Worm (Caenorhabditis elegans) whole organism, young adult: Measurements from ENCODE around the gene rtfo-1.

Experiments
- B0019.2 ChIP-seq: fragments of 200-800 bp; sonication (Bioruptor generic); conservative IDR thresholded peaks from 2 replicates; pipeline ENCODE4 v1.3.6; 2022; ENCODE audit warnings: missing genetic modification reagents, missing genetic modification characterization, missing compliant biosample characterization
- C06A6.2 ChIP-seq: fragments of 200-800 bp; sonication (Bioruptor generic); conservative IDR thresholded peaks from 2 replicates; pipeline ENCODE4 v1.3.6; 2022; ENCODE audit warnings: missing genetic modification characterization, missing compliant biosample characterization
- F10E7.11 ChIP-seq: sonication (generic microtip); optimal IDR thresholded peaks from 2 replicates; lab custom pipeline; 2017; ENCODE audit warnings: mild to moderate bottlenecking, missing genetic modification characterization, moderate library complexity, missing compliant biosample characterization
- F52B5.7 ChIP-seq: sonication (generic microtip); optimal IDR thresholded peaks from 2 replicates; lab custom pipeline; 2016; ENCODE audit warnings: mild to moderate bottlenecking, missing genetic modification characterization, missing compliant biosample characterization
- F55B11.4 ChIP-seq: sonication (generic microtip); optimal IDR thresholded peaks from 2 replicates; lab custom pipeline; 2016; ENCODE audit warnings: missing compliant biosample characterization, missing genetic modification characterization, borderline replicate concordance; ENCODE audit not compliant: insufficient read depth
- F57A8.1 ChIP-seq: fragments of 200-800 bp; sonication (Bioruptor generic); optimal IDR thresholded peaks from 2 replicates; lab custom pipeline; 2018; ENCODE audit warnings: mild to moderate bottlenecking, missing genetic modification characterization, moderate library complexity, missing compliant biosample characterization
- K11D2.4 ChIP-seq: fragments of 200-800 bp; sonication (Bioruptor generic); IDR thresholded peaks from 2 replicates; pipeline ENCODE4 v1.3.6; 2022; ENCODE audit warnings: missing genetic modification reagents, missing genetic modification characterization, missing compliant biosample characterization
- ZK185.1 ChIP-seq: sonication (generic microtip); optimal IDR thresholded peaks from 2 replicates; lab custom pipeline; 2016; ENCODE audit warnings: mild to moderate bottlenecking, missing genetic modification characterization, missing compliant biosample characterization; ENCODE audit not compliant: poor library complexity, severe bottlenecking
- atf-7 ChIP-seq: sonication (generic microtip); optimal IDR thresholded peaks from 2 replicates; lab custom pipeline; 2017; ENCODE audit warnings: mild to moderate bottlenecking, missing genetic modification characterization, missing compliant biosample characterization
- dox-1 ChIP-seq: fragments of 200-800 bp; sonication (Bioruptor generic); IDR thresholded peaks from 2 replicates; pipeline ENCODE4 v1.3.6; 2022; ENCODE audit warnings: missing genetic modification reagents, missing genetic modification characterization, missing compliant biosample characterization
- efl-1 ChIP-seq: fragments of 150-350 bp; optimal IDR thresholded peaks from 2 replicates; lab custom pipeline; 2014; ENCODE audit warnings: missing biosample characterization, missing genetic modification reagents, missing genetic modification characterization
- egrh-3 ChIP-seq: fragments of 200-800 bp; sonication (Bioruptor generic); IDR thresholded peaks from 2 replicates; pipeline ENCODE4 v1.3.6; 2022; ENCODE audit warnings: missing genetic modification reagents, missing genetic modification characterization, missing compliant biosample characterization
- him-1 ChIP-seq: sonication (generic microtip); optimal IDR thresholded peaks from 2 replicates; lab custom pipeline; 2016; ENCODE audit warnings: missing genotype, missing genetic modification reagents, missing genetic modification characterization, missing compliant biosample characterization
- hlh-26 ChIP-seq: fragments of 200-800 bp; sonication (Bioruptor generic); conservative IDR thresholded peaks from 2 replicates; pipeline ENCODE4 v1.3.6; 2022; ENCODE audit warnings: missing genetic modification reagents, missing genetic modification characterization, missing compliant biosample characterization
- hmg-1.2 ChIP-seq: fragments of 200-800 bp; sonication (Bioruptor generic); IDR thresholded peaks from 2 replicates; pipeline ENCODE4 v1.3.6; 2022; ENCODE audit warnings: missing genetic modification reagents, missing genetic modification characterization, missing compliant biosample characterization
- hsf-1 ChIP-seq: fragments of 200-800 bp; sonication (Bioruptor generic); IDR thresholded peaks from 2 replicates; pipeline ENCODE4 v1.3.6; 2022; ENCODE audit warnings: missing genetic modification reagents, missing genetic modification characterization, missing compliant biosample characterization
- let-607 ChIP-seq, 2 experiments: fragments of 200-800 bp in 1 of 2; sonication (Bioruptor generic) in 1 of 2; sonication (generic microtip) in 1 of 2; optimal IDR thresholded peaks; 2 replicates each; lab custom pipeline; 2016 to 2018; ENCODE audit warnings: mild to moderate bottlenecking in 2 of 2, missing compliant biosample characterization in 2 of 2, missing genetic modification characterization in 2 of 2, moderate library complexity in 2 of 2, missing genotype in 1 of 2
- madf-6 ChIP-seq: fragments of 200-800 bp; sonication (Bioruptor generic); IDR thresholded peaks from 2 replicates; pipeline ENCODE4 v1.3.6; 2022; ENCODE audit warnings: missing genetic modification reagents, missing genetic modification characterization, missing compliant biosample characterization
- madf-8 ChIP-seq: fragments of 200-800 bp; sonication (Bioruptor generic); conservative IDR thresholded peaks from 2 replicates; pipeline ENCODE4 v1.3.6; 2022; ENCODE audit warnings: missing genetic modification reagents, missing genetic modification characterization, missing compliant biosample characterization
- mcd-1 ChIP-seq: fragments of 200-800 bp; sonication (Bioruptor generic); IDR thresholded peaks from 2 replicates; pipeline ENCODE4 v1.3.6; 2022; ENCODE audit warnings: missing genetic modification reagents, missing genetic modification characterization, missing compliant biosample characterization
- nhr-27 ChIP-seq: fragments of 200-800 bp; sonication (Bioruptor generic); optimal IDR thresholded peaks from 2 replicates; lab custom pipeline; 2018; ENCODE audit warnings: mild to moderate bottlenecking, missing genetic modification characterization, moderate library complexity, missing compliant biosample characterization
- pbrm-1 ChIP-seq: fragments of 200-800 bp; sonication (Bioruptor generic); IDR thresholded peaks from 2 replicates; pipeline ENCODE4 v1.3.6; 2022; ENCODE audit warnings: missing genetic modification reagents, missing genetic modification characterization, missing compliant biosample characterization
- rpc-1 ChIP-seq, 2 experiments: fragments of 150-350 bp in 1 of 2; sonication (generic microtip) in 1 of 2; optimal IDR thresholded peaks; 2 replicates each; lab custom pipeline; 2014 to 2018; ENCODE audit warnings: missing biosample characterization in 1 of 2, missing genetic modification characterization in 1 of 2, missing genetic modification reagents in 1 of 2, missing genotype in 1 of 2
- sea-2 ChIP-seq: fragments of 200-800 bp; sonication (Bioruptor generic); IDR thresholded peaks from 2 replicates; pipeline ENCODE4 v1.3.6; 2022; ENCODE audit warnings: missing genetic modification characterization, missing compliant biosample characterization
- snpc-1.3 ChIP-seq: sonication (generic microtip); optimal IDR thresholded peaks from 2 replicates; lab custom pipeline; 2017; ENCODE audit warnings: missing genetic modification characterization, mild to moderate bottlenecking, missing compliant biosample characterization, antibody characterized with exemption, moderate library complexity, missing genotype, missing genetic modification reagents; ENCODE audit not compliant: insufficient read depth
- snpc-4 ChIP-seq, 5 experiments: fragments of 150-350 bp in 1 of 5; sonication (generic microtip) in 4 of 5; optimal IDR thresholded peaks; 2 replicates each; lab custom pipeline; 2014 to 2018; ENCODE audit warnings: missing genetic modification characterization in 5 of 5, missing biosample characterization in 3 of 5, antibody characterized with exemption in 2 of 5, mild to moderate bottlenecking in 2 of 5, missing compliant biosample characterization in 2 of 5, missing genotype in 2 of 5, moderate library complexity in 2 of 5, missing genetic modification reagents in 1 of 5
- somi-1 ChIP-seq: fragments of 200-800 bp; sonication (Bioruptor generic); optimal IDR thresholded peaks from 2 replicates; lab custom pipeline; 2018; ENCODE audit warnings: mild to moderate bottlenecking, missing genetic modification characterization, missing compliant biosample characterization
- tbx-9 ChIP-seq: sonication (generic microtip); optimal IDR thresholded peaks from 2 replicates; lab custom pipeline; 2016; ENCODE audit warnings: borderline replicate concordance, missing genetic modification characterization, inconsistent platforms, missing compliant biosample characterization
- xnd-1 ChIP-seq: sonication (generic microtip); optimal IDR thresholded peaks from 2 replicates; lab custom pipeline; 2016; ENCODE audit warnings: missing genotype, missing genetic modification reagents, missing genetic modification characterization, missing compliant biosample characterization
- zfh-2 ChIP-seq: fragments of 200-800 bp; sonication (Bioruptor generic); conservative IDR thresholded peaks from 2 replicates; pipeline ENCODE4 v1.3.6; 2022; ENCODE audit warnings: missing genetic modification reagents, missing genetic modification characterization, missing compliant biosample characterization
- ztf-18 ChIP-seq: sonication (generic microtip); optimal IDR thresholded peaks from 2 replicates; lab custom pipeline; 2016; ENCODE audit warnings: missing genotype, mild to moderate bottlenecking, missing genetic modification characterization, missing compliant biosample characterization
- ztf-25 ChIP-seq: fragments of 200-800 bp; sonication (Bioruptor generic); IDR thresholded peaks from 2 replicates; pipeline ENCODE4 v1.3.6; 2022; ENCODE audit warnings: missing genetic modification reagents, missing genetic modification characterization, missing compliant biosample characterization

rtfo-1 gene

DNA sequence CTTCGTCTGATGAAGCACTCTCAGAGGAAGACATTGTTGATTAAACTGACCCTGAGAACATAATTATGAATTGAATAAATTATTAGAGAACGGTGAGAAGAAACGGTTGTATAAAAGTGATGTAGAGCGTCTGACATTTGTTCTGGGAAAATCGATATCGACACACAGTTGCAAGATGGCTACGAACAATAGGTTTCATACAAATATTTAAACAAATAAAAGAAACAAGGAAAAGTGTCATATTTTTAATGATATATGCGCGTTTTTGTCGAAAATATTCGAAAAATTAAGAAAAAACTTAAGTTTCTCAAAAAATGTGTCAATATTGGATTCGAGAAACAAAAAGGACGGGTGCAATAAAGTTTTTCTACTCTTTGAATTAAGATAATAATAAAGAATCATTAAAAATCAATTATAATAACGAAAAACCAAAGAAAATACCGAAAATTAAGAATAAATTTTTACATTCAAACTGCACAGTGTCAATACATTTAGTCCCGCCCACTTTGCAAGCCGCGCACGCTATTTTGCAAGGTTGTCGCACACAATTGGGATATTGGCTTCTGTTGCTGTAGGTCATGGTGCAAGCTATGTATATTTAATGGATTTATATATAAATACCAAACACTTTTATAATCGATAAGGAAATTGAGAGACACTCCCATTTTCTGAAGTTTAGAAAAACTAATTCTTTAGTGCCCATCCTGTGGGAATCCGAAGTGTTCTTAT, at the start of gene rtfo-1:
TSS of gene rtfo-1 (minus strand) at position 51 of the 729 bp plus-strand sequence.
- TF ChIP-seq ztf-18 (tag; lab: Kevin White, UChicago) (peak; percentile 34), snpc-4 (GFP tag; optimal IDR thresholded peaks at IDR 0.05; lab: Kevin White, UChicago) (no peak), snpc-4 (tag; optimal IDR thresholded peaks at IDR 0.05; lab: Kevin White, UChicago) (peak in 2 of 4 experiments; percentile 28 to 56), rpc-1 (optimal IDR thresholded peaks at IDR 0.05; lab: Kevin White, UChicago) (peak; percentile 42), rpc-1 (tag; optimal IDR thresholded peaks at IDR 0.05; lab: Kevin White, UChicago) (no peak), ZK185.1 (tag; lab: Kevin White, UChicago) (peak; percentile 12), efl-1 (peak; percentile 1), tbx-9 (tag; lab: Kevin White, UChicago) (no peak), madf-6 (peak; percentile 12; the same call in 1 of the 2 replicates), let-607 (tag; optimal IDR thresholded peaks at IDR 0.05; lab: Kevin White, UChicago) (peak in 1 of 2 experiments; percentile 12), pbrm-1 (GFP tag; lab: Robert Waterston, UW) (peak; percentile 49; the same call in 1 of the 2 replicates), somi-1 (GFP tag; lab: Kevin White, UChicago) (no peak), snpc-1.3 (tag; lab: Kevin White, UChicago) (peak; percentile 54), F10E7.11 (no peak)

- TF ChIP-seq C06A6.2 (no peak), F52B5.7 (tag; lab: Kevin White, UChicago) (no peak), hlh-26 (GFP tag; lab: Robert Waterston, UW) (no peak), atf-7 (no peak), hmg-1.2 (no peak), K11D2.4 (no peak), nhr-27 (tag; lab: Kevin White, UChicago) (no peak), him-1 (tag; lab: Kevin White, UChicago) (no peak), sea-2 (no peak)
Observed at ce11 chrV:9630944-9631343, 48.5 kb upstream of the rtfo-1 start, which contains the start of gene T06E4.5. T06E4.5 (plus strand) TSS chrV:9631244.

ce11 chrV:9630542-9630941, 48.1 kb upstream of the rtfo-1 start:
- no peak for TF ChIP-seq ztf-25 (GFP tag; lab: Robert Waterston, UW)
- peak; percentile 97 for TF ChIP-seq egrh-3
- peak; percentile 34; the same call in 1 of the 2 replicates for TF ChIP-seq dox-1 (GFP tag; lab: Robert Waterston, UW)
- no peak for TF ChIP-seq B0019.2
- peak; percentile 32; the same call in 1 of the 2 replicates for TF ChIP-seq mcd-1 (GFP tag; lab: Robert Waterston, UW)
- TF ChIP-seq madf-8 (GFP tag; lab: Robert Waterston, UW): no peak
- peak; percentile 72 for TF ChIP-seq zfh-2
- no peak for TF ChIP-seq hsf-1 (GFP tag; lab: Robert Waterston, UW)
- no peak for TF ChIP-seq F10E7.11
- no peak for TF ChIP-seq F52B5.7 (tag; lab: Kevin White, UChicago)
- TF ChIP-seq xnd-1 (tag; lab: Kevin White, UChicago): no peak
- no peak for TF ChIP-seq F55B11.4 (tag; lab: Kevin White, UChicago)
- no peak for TF ChIP-seq F57A8.1 (GFP tag; lab: Kevin White, UChicago)
- TF ChIP-seq, all 124 proteins: peak for 4
